Fruit fly (Drosophila melanogaster) whole organism, pupa: ENCODE data around the gene CG15927.

Source experiments
- CG14655 ChIP-seq: fragments of 200-800 bp; sonication (Bioruptor generic); optimal IDR thresholded peaks from 3 replicates; lab custom pipeline; 2017; ENCODE audit warnings: mild to moderate bottlenecking, missing biosample characterization, missing genetic modification reagents, missing genetic modification characterization
- CG15710 ChIP-seq: fragments of 200-800 bp; sonication (Bioruptor generic); optimal IDR thresholded peaks from 2 replicates; lab custom pipeline; 2018; ENCODE audit warnings: missing biosample characterization, mild to moderate bottlenecking, missing genetic modification characterization, moderate library complexity
- CG17806 ChIP-seq: fragments of 200-800 bp; sonication (Bioruptor generic); optimal IDR thresholded peaks from 2 replicates; lab custom pipeline; 2018; ENCODE audit warnings: missing biosample characterization, mild to moderate bottlenecking, missing genetic modification characterization, moderate library complexity
- CG32121 ChIP-seq: fragments of 200-800 bp; sonication (Bioruptor generic); IDR thresholded peaks from 2 replicates; pipeline ENCODE4 v1.3.6; 2022; ENCODE audit warnings: missing biosample characterization, missing genetic modification characterization
- CG4496 ChIP-seq: fragments of 200-800 bp; sonication (Bioruptor generic); IDR thresholded peaks from 3 replicates; pipeline ENCODE4 v1.3.6; 2022; ENCODE audit warnings: missing biosample characterization, missing genetic modification characterization
- CG8301 ChIP-seq: fragments of 200-800 bp; sonication (Bioruptor generic); optimal IDR thresholded peaks from 2 replicates; lab custom pipeline; 2018; ENCODE audit warnings: missing biosample characterization, mild to moderate bottlenecking, missing genetic modification characterization
- EcR ChIP-seq: fragments of 200-800 bp; sonication (Bioruptor generic); optimal IDR thresholded peaks from 3 replicates; lab custom pipeline; 2019; ENCODE audit warnings: missing biosample characterization, missing genetic modification characterization, mild to moderate bottlenecking, moderate library complexity, missing genetic modification reagents
- Pif1A ChIP-seq: fragments of 200-800 bp; sonication (Bioruptor generic); optimal IDR thresholded peaks from 3 replicates; lab custom pipeline; 2016; ENCODE audit warnings: missing biosample characterization, missing genetic modification characterization
- Snoo ChIP-seq: fragments of 200-800 bp; sonication (Bioruptor generic); optimal IDR thresholded peaks from 3 replicates; lab custom pipeline; 2017; ENCODE audit warnings: missing biosample characterization, mild to moderate bottlenecking, missing genetic modification characterization, inconsistent platforms
- fd96Ca ChIP-seq: fragments of 200-800 bp; sonication (Bioruptor generic); IDR thresholded peaks from 3 replicates; pipeline ENCODE4 v1.3.6; 2022; ENCODE audit warnings: missing biosample characterization, missing genetic modification characterization
- gl ChIP-seq: fragments of 200-800 bp; sonication (Bioruptor generic); optimal IDR thresholded peaks from 2 replicates; lab custom pipeline; 2018; ENCODE audit warnings: missing biosample characterization, mild to moderate bottlenecking, missing genetic modification characterization
- rn ChIP-seq: fragments of 200-800 bp; sonication (Bioruptor generic); IDR thresholded peaks from 2 replicates; pipeline ENCODE4 v1.3.6; 2022; ENCODE audit warnings: missing biosample characterization, missing genetic modification characterization

dm6 chrX:12496930-12497329 is 42.4 kb downstream of the CG15927 start, which contains the start of gene mdu:
- TF ChIP-seq EcR (GFP tag; lab: Kevin White, UChicago) = no peak
- no peak for TF ChIP-seq Pif1A (GFP tag; lab: Kevin White, UChicago)
- no peak for TF ChIP-seq Snoo
- no peak for TF ChIP-seq CG15710
- TF ChIP-seq CG4496 (GFP tag; lab: Robert Waterston, UW) = 0 out of 3 replicates have a peak, but pooled peaks have one; percentile 23
- no peak for TF ChIP-seq CG32121 (GFP tag; lab: Robert Waterston, UW)
- no peak for TF ChIP-seq fd96Ca (GFP tag; lab: Robert Waterston, UW)
- TF ChIP-seq CG14655 (GFP tag; lab: Kevin White, UChicago) = no peak
- no peak for TF ChIP-seq CG17806 (tag; lab: Kevin White, UChicago)
- TF ChIP-seq rn (GFP tag; lab: Robert Waterston, UW) = no peak
- TF ChIP-seq gl = no peak
- no peak for TF ChIP-seq CG8301 (tag; lab: Kevin White, UChicago)
